Worm (Caenorhabditis elegans): ENCODE results near the gene D1086.1.

DNA sequence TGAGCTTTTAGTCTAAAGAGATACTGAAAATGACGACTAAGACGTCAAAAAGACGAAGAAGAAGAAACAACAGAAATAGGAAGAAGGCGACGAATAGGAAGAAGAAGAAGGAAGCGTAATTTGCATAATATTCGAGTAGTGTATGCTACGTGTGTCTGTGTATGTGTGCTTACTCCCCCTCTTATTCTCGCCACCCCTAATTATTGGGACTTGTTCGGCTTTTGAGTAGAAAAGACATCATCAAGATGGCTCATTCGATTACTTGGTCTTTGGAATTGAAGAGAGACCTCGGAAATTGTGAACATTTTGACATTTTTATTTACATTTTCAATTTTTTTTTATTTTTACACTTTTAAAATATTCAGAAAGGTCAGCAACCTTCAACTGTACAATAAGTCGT, 31.6 kb downstream of the D1086.1 start:
- TF ChIP-seq ztf-4 (tag; optimal IDR thresholded peaks at IDR 0.05) = no peak
- TF ChIP-seq skn-1 (tag; optimal IDR thresholded peaks at IDR 0.05) = no peak
- TF ChIP-seq unc-62 (GFP tag; optimal IDR thresholded peaks at IDR 0.05) = no peak
- TF ChIP-seq sem-4 (tag; optimal IDR thresholded peaks at IDR 0.05) = no peak
- TF ChIP-seq mdl-1 (tag; optimal IDR thresholded peaks at IDR 0.05) = no peak
- TF ChIP-seq lin-39 (tag; optimal IDR thresholded peaks at IDR 0.05) = no peak
- TF ChIP-seq snpc-4 (tag; optimal IDR thresholded peaks at IDR 0.05) = no peak
- no peak for TF ChIP-seq egl-27 (tag; optimal IDR thresholded peaks at IDR 0.05)
